Worm (Caenorhabditis elegans) whole organism, L4 larva: ENCODE data around the gene Y15E3A.3.

ENCODE experiments used
- T20F7.1 ChIP-seq: fragments of 200-800 bp; sonication (Bioruptor generic); optimal IDR thresholded peaks from 2 replicates; lab custom pipeline; 2018; ENCODE audit warnings: mild to moderate bottlenecking, missing genetic modification characterization, missing compliant biosample characterization
- aha-1 ChIP-seq: fragments of 150-350 bp; peaks from one replicate; lab custom pipeline; 2014; ENCODE audit warnings: missing biosample characterization, missing genetic modification characterization
- ceh-28 ChIP-seq: fragments of 150-350 bp; optimal IDR thresholded peaks from 2 replicates; lab custom pipeline; 2014; ENCODE audit warnings: missing biosample characterization, missing genetic modification reagents, missing genetic modification characterization
- ceh-32 ChIP-seq: sonication (generic microtip); optimal IDR thresholded peaks from 2 replicates; lab custom pipeline; 2016; ENCODE audit warnings: mild to moderate bottlenecking, missing genetic modification characterization, missing compliant biosample characterization; ENCODE audit not compliant: poor library complexity
- ceh-44 ChIP-seq: fragments of 200-800 bp; sonication (Bioruptor generic); IDR thresholded peaks from 2 replicates; pipeline ENCODE4 v1.3.6; 2022; ENCODE audit warnings: missing genetic modification reagents, missing genetic modification characterization, missing compliant biosample characterization
- ctbp-1 ChIP-seq: fragments of 200-800 bp; sonication (Bioruptor generic); IDR thresholded peaks from 2 replicates; pipeline ENCODE4 v1.3.6; 2022; ENCODE audit warnings: missing genetic modification reagents, missing genetic modification characterization, missing compliant biosample characterization
- daf-12 ChIP-seq: fragments of 150-350 bp; optimal IDR thresholded peaks from 2 replicates; lab custom pipeline; 2014; ENCODE audit warnings: missing biosample characterization, missing genetic modification reagents, missing genetic modification characterization
- daf-16 ChIP-seq, 3 experiments: sonication (generic microtip); optimal IDR thresholded peaks; 2 replicates each; lab custom pipeline; 2016 to 2017; ENCODE audit warnings: missing genetic modification characterization in 3 of 3, missing genetic modification reagents in 3 of 3, mild to moderate bottlenecking in 2 of 3, missing compliant biosample characterization in 2 of 3, missing biosample characterization in 1 of 3, moderate library complexity in 1 of 3
- daf-19 ChIP-seq: fragments of 200-800 bp; sonication (Bioruptor generic); conservative IDR thresholded peaks from 2 replicates; pipeline ENCODE4 v1.3.6; 2022; ENCODE audit warnings: missing genetic modification characterization, missing compliant biosample characterization
- dmd-6 ChIP-seq: fragments of 200-800 bp; sonication (Bioruptor generic); IDR thresholded peaks from 2 replicates; pipeline ENCODE4 v1.3.6; 2022; ENCODE audit warnings: missing genetic modification reagents, missing genetic modification characterization, missing compliant biosample characterization
- dmd-8 ChIP-seq: fragments of 200-800 bp; sonication (Bioruptor generic); IDR thresholded peaks from 2 replicates; pipeline ENCODE4 v1.3.6; 2022; ENCODE audit warnings: missing genetic modification characterization, missing compliant biosample characterization
- dpl-1 ChIP-seq: fragments of 150-350 bp; optimal IDR thresholded peaks from 2 replicates; lab custom pipeline; 2014; ENCODE audit warnings: missing biosample characterization, missing genetic modification reagents, missing genetic modification characterization
- hif-1 ChIP-seq, 2 experiments: sonication (generic microtip); optimal IDR thresholded peaks; 2 replicates each; lab custom pipeline; 2016 to 2017; ENCODE audit warnings: missing compliant biosample characterization in 2 of 2, missing genetic modification characterization in 2 of 2, missing genetic modification reagents in 2 of 2, missing genotype in 2 of 2, mild to moderate bottlenecking in 1 of 2
- hlh-11 ChIP-seq: fragments of 200-800 bp; sonication (Bioruptor generic); optimal IDR thresholded peaks from 2 replicates; lab custom pipeline; 2018; ENCODE audit warnings: mild to moderate bottlenecking, missing genetic modification characterization, missing compliant biosample characterization
- hlh-30 ChIP-seq: sonication (generic microtip); optimal IDR thresholded peaks from 2 replicates; lab custom pipeline; 2017; ENCODE audit warnings: antibody characterized with exemption, mild to moderate bottlenecking, missing genetic modification characterization, missing compliant biosample characterization; ENCODE audit not compliant: insufficient read depth
- lin-13 ChIP-seq: fragments of 150-350 bp; optimal IDR thresholded peaks from 2 replicates; lab custom pipeline; 2014; ENCODE audit warnings: missing biosample characterization, missing genetic modification reagents, missing genetic modification characterization
- lin-15B ChIP-seq: fragments of 150-350 bp; sonication (generic microtip); optimal IDR thresholded peaks from 3 replicates; lab custom pipeline; 2014; ENCODE audit warnings: missing biosample characterization, missing genetic modification characterization
- lin-29 ChIP-seq: fragments of 200-800 bp; sonication (Bioruptor generic); IDR thresholded peaks from 2 replicates; pipeline ENCODE4 v1.3.6; 2022; ENCODE audit warnings: missing genetic modification reagents, missing genetic modification characterization, missing compliant biosample characterization
- lir-3 ChIP-seq: sonication (generic microtip); optimal IDR thresholded peaks from 2 replicates; lab custom pipeline; 2016; ENCODE audit warnings: mild to moderate bottlenecking, missing genetic modification characterization, missing compliant biosample characterization
- lsy-2 ChIP-seq, 2 experiments: fragments of 150-350 bp in 1 of 2; sonication (generic microtip) in 1 of 2; optimal IDR thresholded peaks; 2 replicates each; lab custom pipeline; 2014 to 2017; ENCODE audit warnings: missing biosample characterization in 2 of 2, missing genetic modification characterization in 2 of 2
- madf-9 ChIP-seq: fragments of 200-800 bp; sonication (Bioruptor generic); conservative IDR thresholded peaks from 2 replicates; pipeline ENCODE4 v1.3.6; 2022; ENCODE audit warnings: missing genetic modification reagents, missing genetic modification characterization, missing compliant biosample characterization
- mdt-29 ChIP-seq: fragments of 200-800 bp; sonication (Bioruptor generic); IDR thresholded peaks from 2 replicates; pipeline ENCODE4 v1.3.6; 2022; ENCODE audit warnings: missing genetic modification reagents, missing genetic modification characterization, missing compliant biosample characterization
- mep-1 ChIP-seq: fragments of 150-350 bp; sonication (generic microtip); optimal IDR thresholded peaks from 3 replicates; lab custom pipeline; 2014; ENCODE audit warnings: missing biosample characterization, missing genetic modification characterization
- mes-2 ChIP-seq: sonication (generic microtip); optimal IDR thresholded peaks from 2 replicates; lab custom pipeline; 2016; ENCODE audit warnings: missing genotype, mild to moderate bottlenecking, missing genetic modification characterization, missing compliant biosample characterization; ENCODE audit not compliant: poor library complexity, severe bottlenecking
- nhr-10 ChIP-seq: fragments of 150-350 bp; optimal IDR thresholded peaks from 2 replicates; lab custom pipeline; 2014; ENCODE audit warnings: missing biosample characterization, missing genetic modification characterization
- nhr-11 ChIP-seq: fragments of 150-350 bp; optimal IDR thresholded peaks from 2 replicates; lab custom pipeline; 2014; ENCODE audit warnings: missing biosample characterization, missing genetic modification characterization
- nhr-237 ChIP-seq: sonication (generic microtip); optimal IDR thresholded peaks from 2 replicates; lab custom pipeline; 2017; ENCODE audit warnings: missing biosample characterization, missing genetic modification characterization
- nhr-25 ChIP-seq: sonication (generic microtip); optimal IDR thresholded peaks from 2 replicates; lab custom pipeline; 2017; ENCODE audit warnings: missing genetic modification characterization, mild to moderate bottlenecking, missing compliant biosample characterization, antibody characterized with exemption, moderate library complexity, borderline replicate concordance; ENCODE audit not compliant: insufficient read depth
- nhr-28 ChIP-seq: fragments of 150-350 bp; optimal IDR thresholded peaks from 2 replicates; lab custom pipeline; 2014; ENCODE audit warnings: missing biosample characterization, missing genetic modification characterization
- nhr-48 ChIP-seq: sonication (generic microtip); optimal IDR thresholded peaks from 2 replicates; lab custom pipeline; 2016; ENCODE audit warnings: mild to moderate bottlenecking, missing genetic modification characterization, missing compliant biosample characterization
- pqm-1 ChIP-seq: sonication (generic microtip); optimal IDR thresholded peaks from 2 replicates; lab custom pipeline; 2017; ENCODE audit warnings: missing biosample characterization, missing genetic modification characterization
- sdz-12 ChIP-seq: fragments of 200-800 bp; sonication (Bioruptor generic); optimal IDR thresholded peaks from 2 replicates; lab custom pipeline; 2018; ENCODE audit warnings: mild to moderate bottlenecking, missing genetic modification characterization, missing compliant biosample characterization
- spr-1 ChIP-seq: sonication (generic microtip); optimal IDR thresholded peaks from 2 replicates; lab custom pipeline; 2016; ENCODE audit warnings: mild to moderate bottlenecking, missing genetic modification characterization, missing compliant biosample characterization
- spr-3 ChIP-seq: fragments of 200-800 bp; sonication (Bioruptor generic); optimal IDR thresholded peaks from 2 replicates; lab custom pipeline; 2018; ENCODE audit warnings: mild to moderate bottlenecking, missing genetic modification characterization, missing compliant biosample characterization
- unc-62 ChIP-seq, 3 experiments: fragments of 150-350 bp in 1 of 3; sonication (generic microtip); optimal IDR thresholded peaks in 2 of 3; peaks in 1 of 3; 1 replicate in 1 of 3; 2 replicates in 2 of 3; lab custom pipeline; 2014 to 2017; ENCODE audit warnings: missing biosample characterization in 3 of 3, missing genetic modification characterization in 3 of 3, missing genetic modification reagents in 3 of 3, missing genotype in 1 of 3

Gene Y15E3A.3

DNA sequence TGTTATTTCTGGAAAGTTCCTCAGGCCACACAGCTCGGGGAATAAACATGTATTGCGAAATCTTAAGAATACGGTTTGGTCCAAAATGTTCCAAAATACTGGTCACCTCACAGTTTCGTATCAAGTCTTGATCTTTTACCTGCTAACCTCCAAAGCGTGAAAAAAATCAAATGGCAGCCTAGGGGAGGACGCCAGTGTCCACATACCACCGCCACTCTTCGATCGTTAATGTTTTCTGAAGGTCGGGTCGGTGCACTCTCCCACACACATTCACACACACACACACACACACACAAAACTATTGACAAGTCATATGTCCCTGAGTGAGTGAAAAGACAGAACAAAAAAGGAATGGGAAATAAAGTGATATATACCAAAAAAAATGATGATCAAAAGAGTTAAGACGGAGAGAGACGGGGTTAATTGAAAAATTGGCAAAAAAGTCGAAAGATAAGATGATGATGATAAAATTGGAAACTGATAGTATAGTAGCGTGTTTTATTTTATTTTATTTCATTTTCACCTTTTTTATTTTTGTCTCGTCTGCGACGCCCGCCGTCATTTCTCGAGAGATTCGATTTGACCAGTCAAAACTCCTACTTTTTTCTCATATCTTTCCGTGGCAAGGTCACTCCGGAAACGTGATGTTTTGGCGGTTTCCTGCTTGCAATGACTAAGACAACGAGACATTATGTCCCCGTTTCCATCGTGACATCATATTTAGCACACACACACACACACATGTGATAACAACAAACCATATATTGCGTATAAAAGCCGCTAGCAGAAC, 14.4 kb upstream of the Y15E3A.3 start, which contains the start of gene Y15E3A.5 (continued):
- peak in 1 of 2 experiments; percentile 32 for TF ChIP-seq hif-1 (tag; optimal IDR thresholded peaks at IDR 0.05; lab: Kevin White, UChicago)
- TF ChIP-seq hlh-30, result peak; percentile 79
- TF ChIP-seq T20F7.1 (GFP tag; lab: Kevin White, UChicago), result peak; percentile 48
- TF ChIP-seq nhr-25 (tag; lab: Kevin White, UChicago), result peak; percentile 43
- TF ChIP-seq lir-3, result no peak
- TF ChIP-seq daf-16 (GFP tag; optimal IDR thresholded peaks at IDR 0.05; lab: Kevin White, UChicago), result no peak
- peak; percentile 67 for TF ChIP-seq daf-16 (tag; optimal IDR thresholded peaks at IDR 0.05; lab: Kevin White, UChicago)
- peak; percentile 60 for TF ChIP-seq mes-2 (tag; lab: Kevin White, UChicago)
- peak in 1 of 2 experiments; percentile 43 for TF ChIP-seq lsy-2 (tag; optimal IDR thresholded peaks at IDR 0.05; lab: Kevin White, UChicago)
- no peak for TF ChIP-seq daf-19
- TF ChIP-seq ceh-32 (tag; lab: Kevin White, UChicago), result no peak
- no peak for TF ChIP-seq ceh-28 (tag; lab: Kevin White, UChicago)
- TF ChIP-seq daf-12 (tag; lab: Kevin White, UChicago), result no peak
- no peak for TF ChIP-seq madf-9
- TF ChIP-seq nhr-10, result peak; percentile 35
- no peak for TF ChIP-seq spr-3 (GFP tag; lab: Kevin White, UChicago)
- TF ChIP-seq mep-1 (tag; lab: Kevin White, UChicago), result peak; percentile 81
- peak; percentile 90 for TF ChIP-seq pqm-1 (tag; lab: Kevin White, UChicago)
- peak; percentile 59 for TF ChIP-seq dmd-6 (GFP tag; lab: Robert Waterston, UW)
- TF ChIP-seq aha-1 (tag; lab: Kevin White, UChicago), result peak; percentile 86
- TF ChIP-seq nhr-28, result peak; percentile 90
- peak; percentile 29 for TF ChIP-seq nhr-48
- TF ChIP-seq mdt-29 (GFP tag; lab: Robert Waterston, UW), result no peak

DNA sequence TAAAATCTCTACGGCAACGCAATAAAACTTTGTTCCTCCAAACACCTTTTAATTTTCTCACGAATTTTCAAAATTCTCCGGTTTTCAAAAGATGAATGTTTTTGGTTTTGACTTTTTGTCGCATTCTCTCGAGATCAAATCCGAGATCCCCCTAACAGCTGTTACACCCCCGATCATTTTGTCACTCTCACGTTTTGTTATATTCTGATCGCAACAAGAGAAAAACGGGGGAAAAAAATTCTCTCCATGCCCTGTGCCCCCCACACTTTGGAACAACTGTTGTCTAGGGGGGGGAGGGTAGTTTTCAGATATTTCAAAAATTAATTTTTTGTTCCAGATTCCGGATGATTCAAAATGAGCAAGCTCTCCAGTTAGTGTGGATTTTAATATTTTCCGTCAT, 12.6 kb upstream of the Y15E3A.3 start:
- TF ChIP-seq ctbp-1 (GFP tag; lab: Robert Waterston, UW) (no peak), hif-1 (tag; optimal IDR thresholded peaks at IDR 0.05; lab: Kevin White, UChicago) (peak in 1 of 2 experiments; percentile 77), nhr-11 (peak; percentile 37), lin-13 (GFP tag; lab: Kevin White, UChicago) (no peak), lin-29 (no peak), hlh-11 (tag; lab: Kevin White, UChicago) (peak; percentile 36), daf-16 (GFP tag; optimal IDR thresholded peaks at IDR 0.05; lab: Kevin White, UChicago) (peak in 1 of 2 experiments; percentile 36), daf-16 (tag; optimal IDR thresholded peaks at IDR 0.05; lab: Kevin White, UChicago) (no peak), ceh-44 (GFP tag; lab: Robert Waterston, UW) (no peak), nhr-48 (no peak), lin-15B (no peak), dmd-6 (GFP tag; lab: Robert Waterston, UW) (no peak)

DNA sequence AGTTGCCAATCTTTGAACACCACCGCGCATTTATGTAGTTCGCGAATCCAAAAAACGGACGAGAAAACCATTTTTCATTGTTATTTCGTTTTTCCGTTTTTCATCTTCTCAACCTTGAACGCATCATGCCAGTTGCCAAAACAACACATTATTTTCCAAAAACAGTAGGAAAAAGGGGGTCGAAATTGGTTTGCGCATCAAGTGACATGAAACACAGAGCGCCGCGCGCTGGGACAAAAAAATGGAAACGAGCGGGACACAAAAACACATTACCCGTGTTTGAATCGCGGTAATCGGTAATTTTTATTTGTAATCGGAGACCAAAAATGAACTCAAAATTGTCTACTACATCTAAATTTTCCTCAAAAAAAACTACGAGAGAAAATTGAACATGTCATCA, 10.8 kb upstream of the Y15E3A.3 start:
- TF ChIP-seq dmd-8 (GFP tag; lab: Robert Waterston, UW), result no peak
- TF ChIP-seq sdz-12 (GFP tag; lab: Kevin White, UChicago), result no peak
- peak; percentile 11 for TF ChIP-seq nhr-25 (tag; lab: Kevin White, UChicago)
- TF ChIP-seq dpl-1 (GFP tag; lab: Kevin White, UChicago), result no peak
- TF ChIP-seq dmd-6 (GFP tag; lab: Robert Waterston, UW), result no peak

DNA sequence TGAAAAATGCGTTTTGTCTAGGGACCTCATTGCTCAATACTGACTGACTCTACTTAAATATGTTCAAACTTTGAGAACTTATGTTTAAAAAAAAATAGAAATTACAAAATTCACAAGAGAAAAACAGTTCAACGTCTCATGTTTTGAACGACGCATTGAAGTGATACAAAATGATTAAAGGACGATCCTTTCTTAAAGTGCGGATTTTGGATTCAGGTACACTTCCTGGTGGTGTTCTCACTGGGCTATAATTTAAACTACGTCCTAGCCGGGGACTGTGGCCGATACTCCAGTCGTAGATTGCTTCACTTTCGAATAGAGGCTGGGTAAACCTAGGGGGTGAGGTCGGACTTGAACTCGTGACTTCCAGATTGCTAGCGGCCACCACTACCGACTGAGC, 10.0 kb upstream of the Y15E3A.3 start:
- TF ChIP-seq nhr-237 (no peak), spr-1 (no peak), ceh-28 (tag; lab: Kevin White, UChicago) (no peak), unc-62 (GFP tag; optimal IDR thresholded peaks at IDR 0.05 in 1 of 2; lab: Kevin White, UChicago) (peak in 1 of 2 experiments; percentile 61), unc-62 (tag; optimal IDR thresholded peaks at IDR 0.05; lab: Kevin White, UChicago) (no peak), aha-1 (tag; lab: Kevin White, UChicago) (peak; percentile 50)
- TF ChIP-seq, all 104 proteins: peak for 2
